Fruit fly (Drosophila melanogaster) whole organism, embryonic: ENCODE measurements around the gene PolA1.
A peak's percentile ranks its signal among the peaks of the same experiment; 100 is the strongest.

Experiments used
- CG10543 ChIP-seq: fragments of 200-800 bp; sonication (Bioruptor generic); optimal IDR thresholded peaks from 3 replicates; lab custom pipeline; 2017; ENCODE audit warnings: missing biosample characterization, mild to moderate bottlenecking, missing genetic modification characterization, moderate library complexity
- CG12104 ChIP-seq: fragments of 200-800 bp; sonication (Bioruptor generic); optimal IDR thresholded peaks from 3 replicates; lab custom pipeline; 2016; ENCODE audit warnings: missing biosample characterization, missing genetic modification characterization
- CG1233 ChIP-seq: fragments of 200-800 bp; sonication (Bioruptor generic); optimal IDR thresholded peaks from 4 replicates; lab custom pipeline; 2018; ENCODE audit warnings: missing biosample characterization, mild to moderate bottlenecking, missing genetic modification characterization
- CG13894 ChIP-seq: fragments of 200-800 bp; sonication (Bioruptor generic); optimal IDR thresholded peaks from 3 replicates; lab custom pipeline; 2018; ENCODE audit warnings: missing biosample characterization, mild to moderate bottlenecking, missing genetic modification characterization, moderate library complexity
- CG14710 ChIP-seq: fragments of 200-800 bp; sonication (Bioruptor generic); optimal IDR thresholded peaks from 3 replicates; lab custom pipeline; 2019; ENCODE audit warnings: missing biosample characterization, mild to moderate bottlenecking, missing genetic modification characterization, moderate library complexity
- CG1529 ChIP-seq: fragments of 200-800 bp; sonication (Bioruptor generic); optimal IDR thresholded peaks from 3 replicates; lab custom pipeline; 2018; ENCODE audit warnings: missing biosample characterization, missing genetic modification characterization
- CG15514 ChIP-seq: fragments of 200-800 bp; sonication (Bioruptor generic); optimal IDR thresholded peaks from 3 replicates; lab custom pipeline; 2017; ENCODE audit warnings: missing biosample characterization, missing genetic modification characterization, mild to moderate bottlenecking, moderate library complexity, missing genetic modification reagents
- CG17385 ChIP-seq: fragments of 200-800 bp; sonication (Bioruptor generic); optimal IDR thresholded peaks from 3 replicates; lab custom pipeline; 2018; ENCODE audit warnings: missing biosample characterization, mild to moderate bottlenecking, missing genetic modification characterization
- CG2120 ChIP-seq: fragments of 200-800 bp; sonication (Bioruptor generic); optimal IDR thresholded peaks from 3 replicates; lab custom pipeline; 2016; ENCODE audit warnings: missing biosample characterization, missing genetic modification characterization
- CG2889 ChIP-seq: fragments of 200-800 bp; sonication (Bioruptor generic); IDR thresholded peaks from 3 replicates; pipeline ENCODE4 v1.3.6; 2022; ENCODE audit warnings: missing biosample characterization, missing genetic modification characterization
- CG30403 ChIP-seq: fragments of 200-800 bp; sonication (Bioruptor generic); optimal IDR thresholded peaks from 3 replicates; lab custom pipeline; 2016; ENCODE audit warnings: missing biosample characterization, missing genetic modification characterization
- CG31441 ChIP-seq: fragments of 200-800 bp; sonication (Bioruptor generic); IDR thresholded peaks from 2 replicates; pipeline ENCODE4 v1.3.6; 2022; ENCODE audit warnings: missing biosample characterization, missing genetic modification characterization
- CG3407 ChIP-seq: fragments of 200-800 bp; sonication (Bioruptor generic); optimal IDR thresholded peaks from 2 replicates; lab custom pipeline; 2018; ENCODE audit warnings: missing biosample characterization, mild to moderate bottlenecking, missing genetic modification characterization
- CG3847 ChIP-seq: fragments of 200-800 bp; sonication (Bioruptor generic); IDR thresholded peaks from 2 replicates; pipeline ENCODE4 v1.3.6; 2022; ENCODE audit warnings: missing biosample characterization, missing genetic modification characterization
- CG4854 ChIP-seq: fragments of 200-800 bp; sonication (Bioruptor generic); optimal IDR thresholded peaks from 2 replicates; lab custom pipeline; 2016; ENCODE audit warnings: missing biosample characterization, missing genetic modification characterization, inconsistent platforms
- CG8388 ChIP-seq: fragments of 200-800 bp; sonication (Bioruptor generic); optimal IDR thresholded peaks from 2 replicates; lab custom pipeline; 2019; ENCODE audit warnings: missing biosample characterization, mild to moderate bottlenecking, missing genetic modification characterization, moderate library complexity
- CG8924 ChIP-seq: fragments of 200-800 bp; optimal IDR thresholded peaks from 3 replicates; lab custom pipeline; 2019; ENCODE audit warnings: missing biosample characterization, mild to moderate bottlenecking, missing genetic modification characterization, moderate library complexity
- CG9817 ChIP-seq: fragments of 200-800 bp; sonication (Bioruptor generic); optimal IDR thresholded peaks from 2 replicates; lab custom pipeline; 2018; ENCODE audit warnings: missing biosample characterization, mild to moderate bottlenecking, missing genetic modification characterization, moderate library complexity
- CG9932 ChIP-seq: fragments of 200-800 bp; sonication (Bioruptor generic); IDR thresholded peaks from 2 replicates; pipeline ENCODE4 v1.3.6; 2022; ENCODE audit warnings: missing biosample characterization, missing genetic modification characterization
- D19A ChIP-seq: fragments of 200-800 bp; optimal IDR thresholded peaks from 3 replicates; lab custom pipeline; 2019; ENCODE audit warnings: missing biosample characterization, mild to moderate bottlenecking, missing genetic modification characterization, moderate library complexity
- Deaf1 ChIP-seq: fragments of 200-800 bp; optimal IDR thresholded peaks from 3 replicates; lab custom pipeline; 2019; ENCODE audit warnings: missing biosample characterization, mild to moderate bottlenecking, missing genetic modification characterization, moderate library complexity
- Dll ChIP-seq: fragments of 200-800 bp; sonication (Bioruptor generic); IDR thresholded peaks from 4 replicates; pipeline ENCODE4 v1.3.6; 2022; ENCODE audit warnings: missing biosample characterization, missing genetic modification characterization; ENCODE audit not compliant: partially characterized antibody
- Dp ChIP-seq: fragments of 200-800 bp; sonication (Bioruptor generic); optimal IDR thresholded peaks from 2 replicates; lab custom pipeline; 2018; ENCODE audit warnings: missing biosample characterization, mild to moderate bottlenecking, missing genetic modification characterization, moderate library complexity
- E2f2 ChIP-seq: fragments of 200-800 bp; sonication (Bioruptor generic); IDR thresholded peaks from 2 replicates; pipeline ENCODE4 v1.3.6; 2022; ENCODE audit warnings: missing biosample characterization, missing genetic modification characterization
- Ets97D ChIP-seq: fragments of 200-800 bp; sonication (Bioruptor generic); optimal IDR thresholded peaks from 3 replicates; lab custom pipeline; 2016; ENCODE audit warnings: missing biosample characterization, missing genetic modification characterization
- Fer2 ChIP-seq: fragments of 200-800 bp; sonication (Bioruptor generic); optimal IDR thresholded peaks from 2 replicates; lab custom pipeline; 2018; ENCODE audit warnings: missing biosample characterization, mild to moderate bottlenecking, missing genetic modification characterization, moderate library complexity
- Hr78 ChIP-seq, 2 experiments: fragments of 200-800 bp in 1 of 2; fragments of >200 bp in 1 of 2; sonication (Bioruptor generic) in 1 of 2; optimal IDR thresholded peaks; 2 replicates each; lab custom pipeline; 2017 to 2019; ENCODE audit warnings: missing biosample characterization in 2 of 2, missing genetic modification characterization in 2 of 2, mild to moderate bottlenecking in 1 of 2, moderate library complexity in 1 of 2
- MBD-R2 ChIP-seq: fragments of 200-800 bp; sonication (Bioruptor generic); IDR thresholded peaks from 2 replicates; pipeline ENCODE4 v1.3.6; 2022; ENCODE audit warnings: missing biosample characterization, missing genetic modification characterization
- amos ChIP-seq: fragments of 200-800 bp; sonication (Bioruptor generic); IDR thresholded peaks from 2 replicates; pipeline ENCODE4 v1.3.6; 2022; ENCODE audit warnings: missing biosample characterization, missing genetic modification characterization; ENCODE audit not compliant: partially characterized antibody
- cg ChIP-seq: fragments of 200-800 bp; sonication (Bioruptor generic); optimal IDR thresholded peaks from 3 replicates; lab custom pipeline; 2019; ENCODE audit warnings: missing biosample characterization, mild to moderate bottlenecking, missing genetic modification characterization, moderate library complexity
- crol ChIP-seq: fragments of 200-800 bp; sonication (Bioruptor generic); IDR thresholded peaks from 2 replicates; pipeline ENCODE4 v1.3.6; 2022; ENCODE audit warnings: missing biosample characterization, missing genetic modification characterization
- ftz-f1 ChIP-seq: fragments of 200-800 bp; sonication (Bioruptor generic); optimal IDR thresholded peaks from 2 replicates; lab custom pipeline; 2016; ENCODE audit warnings: missing biosample characterization, missing genetic modification characterization
- grau ChIP-seq: fragments of 200-800 bp; optimal IDR thresholded peaks from 3 replicates; lab custom pipeline; 2019; ENCODE audit warnings: missing biosample characterization, mild to moderate bottlenecking, missing genetic modification characterization, moderate library complexity
- gsb-n ChIP-seq: fragments of 200-800 bp; sonication (Bioruptor generic); optimal IDR thresholded peaks from 3 replicates; lab custom pipeline; 2018; ENCODE audit warnings: missing biosample characterization, mild to moderate bottlenecking, missing genetic modification characterization
- her ChIP-seq: fragments of 200-800 bp; sonication (Bioruptor generic); optimal IDR thresholded peaks from 2 replicates; lab custom pipeline; 2016; ENCODE audit warnings: missing biosample characterization, missing genetic modification characterization
- insv ChIP-seq, 2 experiments: fragments of 200-800 bp; sonication (Bioruptor generic); optimal IDR thresholded peaks; 3 replicates each; lab custom pipeline; 2016 to 2018; ENCODE audit warnings: missing biosample characterization in 2 of 2, missing genetic modification characterization in 2 of 2
- inv ChIP-seq: fragments of 200-800 bp; sonication (Bioruptor generic); IDR thresholded peaks from 2 replicates; pipeline ENCODE4 v1.3.6; 2022; ENCODE audit warnings: missing biosample characterization, missing genetic modification characterization; ENCODE audit not compliant: partially characterized antibody
- nerfin-1 ChIP-seq: fragments of 200-800 bp; sonication (Bioruptor generic); optimal IDR thresholded peaks from 3 replicates; lab custom pipeline; 2019; ENCODE audit warnings: missing biosample characterization, mild to moderate bottlenecking, missing genetic modification characterization, moderate library complexity
- nmo ChIP-seq: fragments of 200-800 bp; sonication (Bioruptor generic); optimal IDR thresholded peaks from 2 replicates; lab custom pipeline; 2018; ENCODE audit warnings: missing biosample characterization, mild to moderate bottlenecking, missing genetic modification characterization, moderate library complexity
- nom ChIP-seq: fragments of 200-800 bp; sonication (Bioruptor generic); optimal IDR thresholded peaks from 2 replicates; lab custom pipeline; 2017; ENCODE audit warnings: missing biosample characterization, missing genetic modification characterization, mild to moderate bottlenecking, moderate library complexity, missing genetic modification reagents
- pho ChIP-seq: fragments of 200-800 bp; sonication (Bioruptor generic); optimal IDR thresholded peaks from 2 replicates; lab custom pipeline; 2016; ENCODE audit warnings: missing biosample characterization, missing genetic modification characterization
- pros ChIP-seq: fragments of 200-800 bp; sonication (Bioruptor generic); optimal IDR thresholded peaks from 3 replicates; lab custom pipeline; 2019; ENCODE audit warnings: missing biosample characterization, mild to moderate bottlenecking, missing genetic modification characterization, moderate library complexity
- shn ChIP-seq: fragments of 200-800 bp; sonication (Bioruptor generic); optimal IDR thresholded peaks from 3 replicates; lab custom pipeline; 2016; ENCODE audit warnings: missing biosample characterization, missing genetic modification characterization
- stwl ChIP-seq: fragments of 200-800 bp; sonication (Bioruptor generic); optimal IDR thresholded peaks from 3 replicates; lab custom pipeline; 2018; ENCODE audit warnings: missing biosample characterization, mild to moderate bottlenecking, missing genetic modification characterization, moderate library complexity
- trem ChIP-seq: fragments of 200-800 bp; optimal IDR thresholded peaks from 3 replicates; lab custom pipeline; 2019; ENCODE audit warnings: missing biosample characterization, mild to moderate bottlenecking, missing genetic modification characterization, moderate library complexity
- vfl ChIP-seq: fragments of 200-800 bp; sonication (Bioruptor generic); optimal IDR thresholded peaks from 2 replicates; lab custom pipeline; 2016; ENCODE audit warnings: missing biosample characterization, missing genetic modification characterization

Gene PolA1

dm6 chr3R:21626103-21626897 lies 45.2 kb downstream of the PolA1 start (continued):
- TF ChIP-seq Fer2 (tag; lab: Kevin White, UChicago) (no peak), CG1529 (no peak), trem (tag; lab: Kevin White, UChicago) (peak; percentile 50), vfl (GFP tag; lab: Kevin White, UChicago) (no peak), CG9932 (GFP tag; lab: Robert Waterston, UW) (0 out of 2 replicates have a peak, but pooled peaks have one; percentile 16), Dll (GFP tag; lab: Robert Waterston, UW) (peak; percentile 55; the same call in 2 of the 4 replicates), Ets97D (GFP tag; lab: Kevin White, UChicago) (peak; percentile 24), CG3847 (GFP tag; lab: Robert Waterston, UW) (0 out of 2 replicates have a peak, but pooled peaks have one; percentile 18), D19A (tag; lab: Kevin White, UChicago) (peak; percentile 24), CG15514 (GFP tag; lab: Kevin White, UChicago) (peak; percentile 15), nom (GFP tag; lab: Kevin White, UChicago) (peak; percentile 12), inv (GFP tag; lab: Robert Waterston, UW) (no peak), CG2889 (no peak), cg (peak; percentile 37), CG12104 (GFP tag; lab: Kevin White, UChicago) (no peak), CG9817 (tag; lab: Kevin White, UChicago) (no peak), CG13894 (tag; lab: Kevin White, UChicago) (peak; percentile 83), grau (tag; lab: Kevin White, UChicago) (peak; percentile 28), gsb-n (tag; lab: Kevin White, UChicago) (no peak), CG31441 (GFP tag; lab: Robert Waterston, UW) (no peak), CG8388 (GFP tag; lab: Kevin White, UChicago) (peak; percentile 72), her (GFP tag; lab: Kevin White, UChicago) (no peak), E2f2 (GFP tag; lab: Robert Waterston, UW) (peak; percentile 36), CG30403 (GFP tag; lab: Kevin White, UChicago) (no peak), MBD-R2 (GFP tag; lab: Robert Waterston, UW) (peak; percentile 10; the same call in 1 of the 2 replicates), CG8924 (tag; lab: Kevin White, UChicago) (peak; percentile 24), insv (GFP tag; optimal IDR thresholded peaks at IDR 0.05; lab: Kevin White, UChicago) (peak in 1 of 2 experiments; percentile 9), CG4854 (GFP tag; lab: Kevin White, UChicago) (no peak), CG14710 (tag; lab: Kevin White, UChicago) (peak; percentile 15), pros (GFP tag; lab: Kevin White, UChicago) (peak; percentile 47), Dp (GFP tag; lab: Kevin White, UChicago) (peak; percentile 4), CG2120 (GFP tag; lab: Kevin White, UChicago) (peak; percentile 24), CG1233 (GFP tag; lab: Kevin White, UChicago) (no peak), pho (peak; percentile 9), CG10543 (GFP tag; lab: Kevin White, UChicago) (peak; percentile 42)

- TF ChIP-seq CG3407 (no peak), CG17385 (peak; percentile 57), ftz-f1 (GFP tag; lab: Kevin White, UChicago) (peak; percentile 78), nerfin-1 (tag; lab: Kevin White, UChicago) (no peak), Deaf1 (tag; lab: Kevin White, UChicago) (peak; percentile 65), stwl (tag; lab: Kevin White, UChicago) (no peak), nmo (GFP tag; lab: Kevin White, UChicago) (no peak), amos (GFP tag; lab: Robert Waterston, UW) (0 out of 2 replicates have a peak, but pooled peaks have one; percentile 12), CG10543 (GFP tag; lab: Kevin White, UChicago) (peak; percentile 80), D19A (tag; lab: Kevin White, UChicago) (no peak), crol (GFP tag; lab: Robert Waterston, UW) (peak; percentile 13; the same call in 1 of the 2 replicates), shn (GFP tag; lab: Kevin White, UChicago) (no peak), Hr78 (GFP tag; optimal IDR thresholded peaks at IDR 0.05; lab: Kevin White, UChicago) (peak in 1 of 2 experiments; percentile 38)
These were observed 47.1 kb downstream of the PolA1 start for dm6 chr3R:21624352-21624954.
